Fruit fly (Drosophila melanogaster) whole organism, prepupa: ENCODE measurements around the gene Sema5c.

Experiments
- CG10631 ChIP-seq: fragments of 200-800 bp; sonication (Bioruptor generic); optimal IDR thresholded peaks from 2 replicates; lab custom pipeline; 2016; ENCODE audit warnings: missing biosample characterization, missing genetic modification characterization
- CG6276 ChIP-seq: fragments of 200-800 bp; sonication (Bioruptor generic); optimal IDR thresholded peaks from 2 replicates; lab custom pipeline; 2017; ENCODE audit warnings: missing biosample characterization, mild to moderate bottlenecking, missing genetic modification characterization
- CG6854 ChIP-seq: fragments of 200-800 bp; sonication (Bioruptor generic); optimal IDR thresholded peaks from 2 replicates; lab custom pipeline; 2017; ENCODE audit warnings: missing biosample characterization, mild to moderate bottlenecking, missing genetic modification characterization
- CG8119 ChIP-seq: fragments of 200-800 bp; sonication (Bioruptor generic); IDR thresholded peaks from 3 replicates; pipeline ENCODE4 v1.3.6; 2022; ENCODE audit warnings: missing biosample characterization, missing genetic modification characterization
- CG8632 ChIP-seq: fragments of 200-800 bp; sonication (Bioruptor generic); optimal IDR thresholded peaks from 3 replicates; lab custom pipeline; 2016; ENCODE audit warnings: missing biosample characterization, missing genetic modification characterization
- Eip75B ChIP-seq: fragments of 200-800 bp; sonication (Bioruptor generic); optimal IDR thresholded peaks from 3 replicates; lab custom pipeline; 2016; ENCODE audit warnings: missing biosample characterization, missing genetic modification characterization
- Hr39 ChIP-seq: fragments of 200-800 bp; sonication (Bioruptor generic); optimal IDR thresholded peaks from 2 replicates; lab custom pipeline; 2016; ENCODE audit warnings: missing biosample characterization, missing genetic modification characterization
- Lpt ChIP-seq: fragments of 200-800 bp; sonication (Bioruptor generic); optimal IDR thresholded peaks from 3 replicates; lab custom pipeline; 2016; ENCODE audit warnings: missing biosample characterization, missing genetic modification characterization
- lz ChIP-seq: fragments of 200-800 bp; sonication (Bioruptor generic); optimal IDR thresholded peaks from 3 replicates; lab custom pipeline; 2016; ENCODE audit warnings: missing biosample characterization, missing genetic modification characterization

- TF ChIP-seq CG6854 (GFP tag; lab: Kevin White, UChicago) (peak; percentile 23), CG10631 (GFP tag; lab: Kevin White, UChicago) (no peak), CG6276 (GFP tag; lab: Kevin White, UChicago) (no peak), Lpt (GFP tag; lab: Kevin White, UChicago) (no peak), CG8119 (GFP tag; lab: Robert Waterston, UW) (no peak), CG8632 (GFP tag; lab: Kevin White, UChicago) (no peak), Hr39 (no peak), lz (no peak), Eip75B (no peak)
Observed at dm6 chr3L:12028534-12029029, 53.0 kb downstream of the Sema5c start.
